Worm (Caenorhabditis elegans) whole organism, early embryonic: ENCODE data around the gene R10F2.5.
A peak's percentile ranks its signal among the peaks of the same experiment; 100 is the strongest.

ENCODE experiments used
- B0310.2 ChIP-seq: sonication (generic microtip); optimal IDR thresholded peaks from 2 replicates; lab custom pipeline; 2016; ENCODE audit warnings: mild to moderate bottlenecking, missing genetic modification characterization, missing compliant biosample characterization
- F13C5.2 ChIP-seq: sonication (generic microtip); optimal IDR thresholded peaks from 2 replicates; lab custom pipeline; 2017; ENCODE audit warnings: mild to moderate bottlenecking, missing genetic modification characterization, inconsistent platforms, missing compliant biosample characterization
- aly-1 ChIP-seq: sonication (generic microtip); optimal IDR thresholded peaks from 2 replicates; lab custom pipeline; 2016; ENCODE audit warnings: missing genetic modification characterization, missing compliant biosample characterization
- ama-1 ChIP-seq: fragments of 150-350 bp; optimal IDR thresholded peaks from 2 replicates; lab custom pipeline; 2014
- ceh-13 ChIP-seq: fragments of 200-800 bp; sonication (Bioruptor generic); optimal IDR thresholded peaks from 2 replicates; lab custom pipeline; 2018; ENCODE audit warnings: mild to moderate bottlenecking, missing genetic modification characterization, missing compliant biosample characterization
- ceh-36 ChIP-seq: sonication (generic microtip); optimal IDR thresholded peaks from 2 replicates; lab custom pipeline; 2016; ENCODE audit warnings: missing genetic modification characterization, inconsistent platforms, missing compliant biosample characterization
- ets-7 ChIP-seq: sonication (generic microtip); optimal IDR thresholded peaks from 2 replicates; lab custom pipeline; 2016; ENCODE audit warnings: missing genotype, missing genetic modification characterization, missing compliant biosample characterization
- flt-1 ChIP-seq: fragments of 200-800 bp; sonication (Bioruptor generic); IDR thresholded peaks from 2 replicates; pipeline ENCODE4 v1.3.6; 2022; ENCODE audit warnings: missing genetic modification characterization, missing compliant biosample characterization
- hmbx-1 ChIP-seq: sonication (generic microtip); optimal IDR thresholded peaks from 2 replicates; lab custom pipeline; 2016; ENCODE audit warnings: mild to moderate bottlenecking, missing genetic modification characterization, missing compliant biosample characterization
- hmg-4 ChIP-seq: fragments of 200-800 bp; sonication (Bioruptor generic); optimal IDR thresholded peaks from 2 replicates; lab custom pipeline; 2018; ENCODE audit warnings: mild to moderate bottlenecking, missing genetic modification characterization, missing compliant biosample characterization
- hnd-1 ChIP-seq: sonication (generic microtip); optimal IDR thresholded peaks from 2 replicates; lab custom pipeline; 2016; ENCODE audit warnings: missing genetic modification characterization, missing compliant biosample characterization
- pes-1 ChIP-seq: fragments of 200-800 bp; sonication (Bioruptor generic); IDR thresholded peaks from 2 replicates; pipeline ENCODE4 v1.3.6; 2022; ENCODE audit warnings: missing genetic modification reagents, missing genetic modification characterization, missing compliant biosample characterization
- scrt-1 ChIP-seq: fragments of 200-800 bp; sonication (Bioruptor generic); IDR thresholded peaks from 2 replicates; pipeline ENCODE4 v1.3.6; 2022; ENCODE audit warnings: missing genetic modification characterization, missing compliant biosample characterization
- sea-1 ChIP-seq: fragments of 200-800 bp; sonication (Bioruptor generic); conservative IDR thresholded peaks from 2 replicates; pipeline ENCODE4 v1.3.6; 2022; ENCODE audit warnings: missing genetic modification characterization, missing compliant biosample characterization
- tbx-11 ChIP-seq: fragments of 200-800 bp; sonication (Bioruptor generic); IDR thresholded peaks from 2 replicates; pipeline ENCODE4 v1.3.6; 2022; ENCODE audit warnings: missing genetic modification characterization, missing compliant biosample characterization
- tbx-37 ChIP-seq: fragments of 200-800 bp; sonication (Bioruptor generic); conservative IDR thresholded peaks from 2 replicates; pipeline ENCODE4 v1.3.6; 2022; ENCODE audit warnings: missing genetic modification reagents, missing genetic modification characterization, missing compliant biosample characterization
- tra-4 ChIP-seq: sonication (generic microtip); optimal IDR thresholded peaks from 2 replicates; lab custom pipeline; 2017; ENCODE audit warnings: missing genetic modification characterization, missing compliant biosample characterization

R10F2.5 gene

ce11 chrIII:2924658-2925057, at the start of gene R10F2.5:
TSS of gene R10F2.5 (minus strand) at chrIII:2924758.
- no peak for TF ChIP-seq tra-4 (tag; lab: Kevin White, UChicago)
- TF ChIP-seq aly-1 (tag; lab: Kevin White, UChicago), result no peak
- TF ChIP-seq ceh-13 (GFP tag; lab: Kevin White, UChicago), result no peak
- TF ChIP-seq flt-1, result no peak
- TF ChIP-seq hmbx-1 (tag; lab: Kevin White, UChicago), result no peak
- no peak for TF ChIP-seq tbx-11 (GFP tag; lab: Robert Waterston, UW)
- TF ChIP-seq pes-1 (GFP tag; lab: Robert Waterston, UW), result no peak

- TF ChIP-seq pes-1 (GFP tag; lab: Robert Waterston, UW) (no peak), F13C5.2 (no peak), tra-4 (tag; lab: Kevin White, UChicago) (no peak), hnd-1 (tag; lab: Kevin White, UChicago) (no peak), flt-1 (no peak), hmg-4 (GFP tag; lab: Kevin White, UChicago) (no peak), sea-1 (GFP tag; lab: Robert Waterston, UW) (no peak), hmbx-1 (tag; lab: Kevin White, UChicago) (no peak), ama-1 (lab: Kevin White, UChicago) (no peak), ceh-36 (no peak), ceh-13 (GFP tag; lab: Kevin White, UChicago) (no peak), ets-7 (tag; lab: Kevin White, UChicago) (no peak), B0310.2 (no peak), tbx-37 (GFP tag; lab: Robert Waterston, UW) (no peak), scrt-1 (GFP tag; lab: Robert Waterston, UW) (no peak), tbx-11 (GFP tag; lab: Robert Waterston, UW) (no peak)
These were observed 48.4 kb upstream of the R10F2.5 start for ce11 chrIII:2972977-2973376.

- TF ChIP-seq pes-1 (GFP tag; lab: Robert Waterston, UW) (no peak), flt-1 (no peak), hmg-4 (GFP tag; lab: Kevin White, UChicago) (no peak), aly-1 (tag; lab: Kevin White, UChicago) (no peak), sea-1 (GFP tag; lab: Robert Waterston, UW) (no peak)
These were observed 45.7 kb upstream of the R10F2.5 start for ce11 chrIII:2970251-2970650.

- TF ChIP-seq sea-1 (GFP tag; lab: Robert Waterston, UW), result no peak
- TF ChIP-seq F13C5.2, result peak; percentile 62
These were observed 41.9 kb upstream of the R10F2.5 start for ce11 chrIII:2966462-2966861.

- no peak for TF ChIP-seq ama-1 (lab: Kevin White, UChicago)
- TF ChIP-seq tbx-37 (GFP tag; lab: Robert Waterston, UW), result no peak
- TF ChIP-seq tra-4 (tag; lab: Kevin White, UChicago), result no peak
- no peak for TF ChIP-seq sea-1 (GFP tag; lab: Robert Waterston, UW)
- TF ChIP-seq scrt-1 (GFP tag; lab: Robert Waterston, UW), result no peak
- TF ChIP-seq ceh-36, result no peak
- no peak for TF ChIP-seq ceh-13 (GFP tag; lab: Kevin White, UChicago)
- TF ChIP-seq hnd-1 (tag; lab: Kevin White, UChicago), result no peak
- no peak for TF ChIP-seq hmbx-1 (tag; lab: Kevin White, UChicago)
- TF ChIP-seq pes-1 (GFP tag; lab: Robert Waterston, UW), result no peak
- TF ChIP-seq tbx-11 (GFP tag; lab: Robert Waterston, UW), result no peak
- TF ChIP-seq F13C5.2, result no peak
- no peak for TF ChIP-seq B0310.2
- TF ChIP-seq hmg-4 (GFP tag; lab: Kevin White, UChicago), result no peak
- TF ChIP-seq flt-1, result no peak
- TF ChIP-seq ets-7 (tag; lab: Kevin White, UChicago), result no peak
- TF ChIP-seq aly-1 (tag; lab: Kevin White, UChicago), result no peak
These were observed 41.0 kb upstream of the R10F2.5 start, which contains the start of gene H05C05.2 for ce11 chrIII:2965534-2965933. TSS of gene H05C05.2 (minus strand) at chrIII:2965634.

ce11 chrIII:2961840-2962239, 37.3 kb upstream of the R10F2.5 start:
- no peak for TF ChIP-seq hmbx-1 (tag; lab: Kevin White, UChicago)
- no peak for TF ChIP-seq aly-1 (tag; lab: Kevin White, UChicago)
- TF ChIP-seq ama-1 (lab: Kevin White, UChicago), result no peak
- no peak for TF ChIP-seq pes-1 (GFP tag; lab: Robert Waterston, UW)
- TF ChIP-seq scrt-1 (GFP tag; lab: Robert Waterston, UW), result no peak
- no peak for TF ChIP-seq F13C5.2
- TF ChIP-seq tbx-37 (GFP tag; lab: Robert Waterston, UW), result no peak
- TF ChIP-seq sea-1 (GFP tag; lab: Robert Waterston, UW), result no peak
- no peak for TF ChIP-seq tbx-11 (GFP tag; lab: Robert Waterston, UW)

- no peak for TF ChIP-seq hnd-1 (tag; lab: Kevin White, UChicago)
- no peak for TF ChIP-seq ceh-36
- TF ChIP-seq F13C5.2, result no peak
- TF ChIP-seq tra-4 (tag; lab: Kevin White, UChicago), result no peak
- no peak for TF ChIP-seq pes-1 (GFP tag; lab: Robert Waterston, UW)
- TF ChIP-seq sea-1 (GFP tag; lab: Robert Waterston, UW), result no peak
- no peak for TF ChIP-seq B0310.2
- no peak for TF ChIP-seq ama-1 (lab: Kevin White, UChicago)
- no peak for TF ChIP-seq ceh-13 (GFP tag; lab: Kevin White, UChicago)
- no peak for TF ChIP-seq flt-1
- TF ChIP-seq tbx-11 (GFP tag; lab: Robert Waterston, UW), result no peak
These were observed 27.9 kb upstream of the R10F2.5 start for ce11 chrIII:2952437-2952836.

ce11 chrIII:2948310-2948961, 23.9 kb upstream of the R10F2.5 start:
- no peak for TF ChIP-seq tbx-11 (GFP tag; lab: Robert Waterston, UW)
- TF ChIP-seq hnd-1 (tag; lab: Kevin White, UChicago), result no peak
- TF ChIP-seq ets-7 (tag; lab: Kevin White, UChicago), result no peak
- no peak for TF ChIP-seq F13C5.2
- TF ChIP-seq ceh-13 (GFP tag; lab: Kevin White, UChicago), result no peak
- no peak for TF ChIP-seq ceh-36
- no peak for TF ChIP-seq sea-1 (GFP tag; lab: Robert Waterston, UW)
- TF ChIP-seq pes-1 (GFP tag; lab: Robert Waterston, UW), result no peak
- TF ChIP-seq scrt-1 (GFP tag; lab: Robert Waterston, UW), result no peak
